Worm (Caenorhabditis elegans) whole organism, L1 larva: ENCODE measurements around the gene fbxb-91.

Experiments
- ama-1 ChIP-seq: fragments of 150-350 bp; optimal IDR thresholded peaks from 2 replicates; lab custom pipeline; 2014
- blmp-1 ChIP-seq: fragments of 150-350 bp; optimal IDR thresholded peaks from 2 replicates; lab custom pipeline; 2014; ENCODE audit warnings: missing biosample characterization, missing genetic modification characterization
- ceh-82 ChIP-seq, 3 experiments: fragments of 150-350 bp in 1 of 3; sonication (generic microtip) in 2 of 3; optimal IDR thresholded peaks; 2 replicates each; lab custom pipeline; 2014 to 2017; ENCODE audit warnings: missing biosample characterization in 3 of 3, missing genetic modification characterization in 3 of 3
- jun-1 ChIP-seq: fragments of 150-350 bp; optimal IDR thresholded peaks from 2 replicates; lab custom pipeline; 2014; ENCODE audit warnings: missing biosample characterization, missing genetic modification reagents, missing genetic modification characterization
- lin-15B ChIP-seq: fragments of 150-350 bp; sonication (generic microtip); optimal IDR thresholded peaks from 3 replicates; lab custom pipeline; 2014; ENCODE audit warnings: missing biosample characterization, missing genetic modification characterization
- lin-39 ChIP-seq: fragments of 150-350 bp; optimal IDR thresholded peaks from 2 replicates; lab custom pipeline; 2014; ENCODE audit warnings: missing biosample characterization, missing genetic modification reagents, missing genetic modification characterization
- lir-3 ChIP-seq: sonication (generic microtip); optimal IDR thresholded peaks from 2 replicates; lab custom pipeline; 2016; ENCODE audit warnings: mild to moderate bottlenecking, missing genetic modification characterization, moderate library complexity, missing compliant biosample characterization; ENCODE audit not compliant: poor library complexity
- rnt-1 ChIP-seq: sonication (generic microtip); optimal IDR thresholded peaks from 2 replicates; lab custom pipeline; 2016; ENCODE audit warnings: mild to moderate bottlenecking, missing genetic modification characterization, moderate library complexity, missing compliant biosample characterization
- skn-1 ChIP-seq: fragments of 150-350 bp; optimal IDR thresholded peaks from 2 replicates; lab custom pipeline; 2014; ENCODE audit warnings: missing biosample characterization, missing genetic modification characterization
- swsn-7 ChIP-seq: sonication (generic microtip); optimal IDR thresholded peaks from 2 replicates; lab custom pipeline; 2016; ENCODE audit warnings: missing genetic modification characterization, missing compliant biosample characterization
- zag-1 ChIP-seq: fragments of 150-350 bp; optimal IDR thresholded peaks from 2 replicates; lab custom pipeline; 2014; ENCODE audit warnings: missing biosample characterization, missing genetic modification characterization
- ztf-11 ChIP-seq, 2 experiments: sonication (generic microtip); optimal IDR thresholded peaks; 2 replicates each; lab custom pipeline; 2016 to 2017; ENCODE audit warnings: missing genetic modification characterization in 2 of 2, missing biosample characterization in 1 of 2, missing compliant biosample characterization in 1 of 2

ce11 chrII:3788356-3788962, 37.9 kb upstream of the fbxb-91 start:
- TF ChIP-seq ceh-82 (tag; optimal IDR thresholded peaks at IDR 0.05; lab: Kevin White, UChicago), result no peak
- TF ChIP-seq rnt-1, result no peak
- TF ChIP-seq lin-39 (tag; lab: Kevin White, UChicago), result no peak
- no peak for TF ChIP-seq ama-1 (lab: Kevin White, UChicago)
- no peak for TF ChIP-seq swsn-7
- TF ChIP-seq lir-3 (tag; lab: Kevin White, UChicago), result no peak
- TF ChIP-seq zag-1 (tag; lab: Kevin White, UChicago), result no peak
- TF ChIP-seq ztf-11 (tag; optimal IDR thresholded peaks at IDR 0.05; lab: Kevin White, UChicago), result no peak
- TF ChIP-seq skn-1 (tag; lab: Kevin White, UChicago), result no peak
- no peak for TF ChIP-seq jun-1 (tag; lab: Kevin White, UChicago)
- TF ChIP-seq lin-15B (tag; lab: Kevin White, UChicago), result no peak
- no peak for TF ChIP-seq blmp-1
